Fruit fly (Drosophila melanogaster): Measurements from ENCODE around the gene Hers.

Gene Hers

DNA sequence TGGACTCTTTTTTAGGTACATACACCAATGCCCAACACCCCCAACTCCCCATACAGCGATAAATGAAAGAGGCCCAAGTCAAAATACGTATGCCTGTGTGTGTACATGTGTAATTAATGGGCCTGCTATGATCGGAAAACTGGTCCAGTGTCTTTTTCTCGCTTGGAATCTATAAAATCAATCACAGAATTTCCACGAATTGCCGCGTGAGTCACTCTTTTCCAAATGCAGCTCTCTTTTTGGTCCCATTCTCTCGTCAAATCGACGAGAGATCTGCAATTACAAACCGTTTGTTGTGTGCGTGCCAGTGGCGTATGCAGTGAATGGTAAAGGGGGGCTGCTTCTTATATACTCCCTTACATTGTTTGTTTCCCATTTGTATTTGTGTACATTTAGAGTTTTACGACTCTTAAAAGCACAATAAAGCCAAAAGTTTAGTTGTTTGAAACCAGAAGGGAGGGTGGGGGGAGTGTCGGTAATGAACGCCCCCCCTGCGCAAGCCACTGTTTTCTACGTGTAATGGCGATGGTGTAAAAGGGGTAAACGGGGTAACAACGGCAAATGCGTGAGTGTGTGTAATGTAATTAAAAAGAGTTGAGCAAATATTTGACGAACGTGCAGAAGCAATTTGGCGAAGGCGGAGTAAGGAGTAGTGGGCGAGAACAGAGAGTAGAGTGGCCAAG, 19.1 kb upstream of the Hers start (continued):
- TF ChIP-seq rib (GFP tag; IDR thresholded peaks at IDR 0.05) (peak; percentile 69), crc (GFP tag; optimal IDR thresholded peaks at IDR 0.05) (peak; percentile 90), p53 (GFP tag; optimal IDR thresholded peaks at IDR 0.05) (peak; percentile 89), CG9609 (GFP tag; optimal IDR thresholded peaks at IDR 0.05) (peak; percentile 95), gcm2 (GFP tag; optimal IDR thresholded peaks at IDR 0.05) (peak; percentile 55), Mrtf (GFP tag; IDR thresholded peaks at IDR 0.05) (peak; percentile 96), CG9215 (GFP tag; IDR thresholded peaks at IDR 0.05) (peak; percentile 85), her (GFP tag; optimal IDR thresholded peaks at IDR 0.05) (peak; percentile 92), sens (GFP tag) (peak; percentile 99), Atf-2 (GFP tag; optimal IDR thresholded peaks at IDR 0.05) (peak; percentile 90), slp2 (GFP tag; optimal IDR thresholded peaks at IDR 0.05) (peak; percentile 94), chinmo (GFP tag; IDR thresholded peaks at IDR 0.05; ENCODE audit: partially characterized antibody) (no peak), CG14050 (GFP tag; IDR thresholded peaks at IDR 0.05) (peak; percentile 92), en (GFP tag; optimal IDR thresholded peaks at IDR 0.05) (peak; percentile 88), z (GFP tag; IDR thresholded peaks at IDR 0.05) (peak; percentile 65), CG18476 (GFP tag; optimal IDR thresholded peaks at IDR 0.05) (peak; percentile 88), CG3847 (GFP tag; IDR thresholded peaks at IDR 0.05) (peak; percentile 94), repo (GFP tag; optimal IDR thresholded peaks at IDR 0.05) (peak; percentile 93), ato (GFP tag; IDR thresholded peaks at IDR 0.05; ENCODE audit: partially characterized antibody) (no peak), CG5953 (GFP tag; IDR thresholded peaks at IDR 0.05) (peak; percentile 92), Xrp1 (GFP tag; IDR thresholded peaks at IDR 0.05) (peak; percentile 96), ems (GFP tag; optimal IDR thresholded peaks at IDR 0.05) (peak; percentile 94), CG10431 (GFP tag; optimal IDR thresholded peaks at IDR 0.05) (peak; percentile 65), B-H2 (GFP tag; optimal IDR thresholded peaks at IDR 0.05) (peak; percentile 63), insv (GFP tag; optimal IDR thresholded peaks at IDR 0.05) (peak; percentile 22 to 36), CG1832 (GFP tag; optimal IDR thresholded peaks at IDR 0.05) (no peak), BtbVII (GFP tag; optimal IDR thresholded peaks at IDR 0.05) (peak; percentile 85), Vsx1 (GFP tag; optimal IDR thresholded peaks at IDR 0.05) (peak; percentile 86), NfI (GFP tag; optimal IDR thresholded peaks at IDR 0.05) (peak; percentile 92), zfh2 (GFP tag; optimal IDR thresholded peaks at IDR 0.05) (peak; percentile 80), CG12071 (GFP tag; optimal IDR thresholded peaks at IDR 0.05) (peak; percentile 91), CG34224 (GFP tag; IDR thresholded peaks at IDR 0.05; ENCODE audit: partially characterized antibody) (no peak), CG1647 (GFP tag; optimal IDR thresholded peaks at IDR 0.05) (peak; percentile 92), Dip2 (GFP tag; IDR thresholded peaks at IDR 0.05) (no peak), jumu (GFP tag; optimal IDR thresholded peaks at IDR 0.05) (peak; percentile 96), Dbx (GFP tag; IDR thresholded peaks at IDR 0.05) (peak; percentile 84; the same call in 2 of the 3 replicates), Sox100B (GFP tag; optimal IDR thresholded peaks at IDR 0.05) (peak; percentile 88), CG11093 (GFP tag; IDR thresholded peaks at IDR 0.05) (peak; percentile 94), CG8944 (GFP tag; optimal IDR thresholded peaks at IDR 0.05) (peak; percentile 95), GATAe (GFP tag; conservative IDR thresholded peaks at IDR 0.05) (peak; percentile 34; the same call in 1 of the 2 replicates), CG4282 (GFP tag; optimal IDR thresholded peaks at IDR 0.05) (peak; percentile 83), Nf-YA (GFP tag; IDR thresholded peaks at IDR 0.05) (peak; percentile 88), CG3281 (GFP tag; optimal IDR thresholded peaks at IDR 0.05) (peak; percentile 88), Sry-β (GFP tag; optimal IDR thresholded peaks at IDR 0.05) (peak; percentile 54), CG8924 (tag; optimal IDR thresholded peaks at IDR 0.05) (peak; percentile 94), da (GFP tag; optimal IDR thresholded peaks at IDR 0.05) (peak; percentile 93), Dll (GFP tag; IDR thresholded peaks at IDR 0.05; ENCODE audit: partially characterized antibody) (no peak), CG18619 (GFP tag; optimal IDR thresholded peaks at IDR 0.05) (peak; percentile 91), CG17328 (GFP tag; IDR thresholded peaks at IDR 0.05) (peak; percentile 95), ash1 (GFP tag; optimal IDR thresholded peaks at IDR 0.05) (peak; percentile 73)
